Fruit fly (Drosophila melanogaster): ENCODE measurements around the gene CG34355.
A peak's percentile ranks its signal among the peaks of the same experiment; 100 is the strongest.

The CG34355 gene

DNA sequence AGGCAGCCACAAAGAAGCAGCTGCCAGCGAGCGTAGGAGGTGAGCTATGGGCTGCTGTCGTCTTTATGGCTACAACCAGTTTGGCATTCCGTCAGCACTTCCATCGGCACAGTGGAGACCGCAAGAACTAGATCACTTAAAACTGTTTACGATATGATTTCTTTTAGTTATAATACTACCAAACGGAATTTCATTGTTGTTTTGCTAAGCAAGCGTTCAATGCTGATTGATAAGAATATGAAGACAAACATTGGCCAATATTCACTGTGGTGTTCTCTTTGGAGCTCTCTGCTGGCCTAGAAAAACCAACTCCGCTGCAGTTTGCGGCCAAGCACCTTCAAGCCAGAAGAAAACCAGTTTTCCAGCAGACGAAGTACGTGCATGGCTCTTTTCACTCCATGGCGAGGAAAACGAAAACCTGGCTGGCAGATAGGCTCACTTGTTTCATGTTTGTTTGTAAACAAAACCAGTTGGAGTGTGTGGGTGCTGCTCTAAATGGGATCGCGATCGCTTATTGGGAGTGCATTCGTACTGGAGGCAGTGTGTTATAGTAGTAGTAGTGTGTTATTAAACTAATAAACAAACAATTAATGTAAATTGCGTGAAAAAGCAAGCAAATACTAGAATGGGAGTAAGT is 14.0 kb downstream of the CG34355 start (continued):
- TF ChIP-seq CG13624 (GFP tag; optimal IDR thresholded peaks at IDR 0.05): no peak
- TF ChIP-seq odd (GFP tag; optimal IDR thresholded peaks at IDR 0.05): no peak
- no peak for TF ChIP-seq wdn (GFP tag; IDR thresholded peaks at IDR 0.05)
- TF ChIP-seq CG5953 (GFP tag; IDR thresholded peaks at IDR 0.05): 0 out of 2 replicates have a peak, but pooled peaks have one; percentile 6
- no peak for TF ChIP-seq CG18764 (GFP tag; optimal IDR thresholded peaks at IDR 0.05)
- no peak for TF ChIP-seq CG10321 (GFP tag; IDR thresholded peaks at IDR 0.05)
- no peak for TF ChIP-seq NC2α (GFP tag; optimal IDR thresholded peaks at IDR 0.05)
- peak; percentile 25 for TF ChIP-seq az2 (GFP tag; optimal IDR thresholded peaks at IDR 0.05)
- TF ChIP-seq scrt (GFP tag; optimal IDR thresholded peaks at IDR 0.05): no peak
- TF ChIP-seq CG8359 (GFP tag; optimal IDR thresholded peaks at IDR 0.05; ENCODE audit: borderline replicate concordance): no peak
- peak; percentile 6 for TF ChIP-seq CG16863 (GFP tag; optimal IDR thresholded peaks at IDR 0.05)
- no peak for TF ChIP-seq kay (GFP tag; optimal IDR thresholded peaks at IDR 0.05)
- TF ChIP-seq CG31365 (tag; optimal IDR thresholded peaks at IDR 0.05): peak; percentile 25
- 0 out of 2 replicates have a peak, but pooled peaks have one; percentile 36 for TF ChIP-seq CG11085 (GFP tag; IDR thresholded peaks at IDR 0.05)
- TF ChIP-seq HmgD (GFP tag; optimal IDR thresholded peaks at IDR 0.05): no peak
- no peak for TF ChIP-seq CG17361 (GFP tag; IDR thresholded peaks at IDR 0.05)
- no peak for TF ChIP-seq Jarid2 (GFP tag; optimal IDR thresholded peaks at IDR 0.05)
- no peak for TF ChIP-seq amos (GFP tag; IDR thresholded peaks at IDR 0.05; ENCODE audit: partially characterized antibody)
- TF ChIP-seq tgo (GFP tag; IDR thresholded peaks at IDR 0.05): no peak
- TF ChIP-seq klu (GFP tag; IDR thresholded peaks at IDR 0.05): no peak
- no peak for TF ChIP-seq CG14014 (GFP tag; IDR thresholded peaks at IDR 0.05)
- peak; percentile 33; the same call in 1 of the 2 replicates for TF ChIP-seq slbo (GFP tag; IDR thresholded peaks at IDR 0.05)
- TF ChIP-seq sr (GFP tag; IDR thresholded peaks at IDR 0.05): peak; percentile 50; the same call in 2 of the 3 replicates
- TF ChIP-seq Six4 (GFP tag; optimal IDR thresholded peaks at IDR 0.05): peak; percentile 18
- TF ChIP-seq sd (tag; optimal IDR thresholded peaks at IDR 0.05): peak; percentile 86
- TF ChIP-seq E2f2 (GFP tag; IDR thresholded peaks at IDR 0.05): peak; percentile 36; the same call in 1 of the 2 replicates
- TF ChIP-seq C15 (GFP tag; IDR thresholded peaks at IDR 0.05): no peak
- TF ChIP-seq gcm2 (GFP tag; optimal IDR thresholded peaks at IDR 0.05): no peak
- TF ChIP-seq fd64A (GFP tag; optimal IDR thresholded peaks at IDR 0.05): peak; percentile 27
- TF ChIP-seq CG18262 (tag; optimal IDR thresholded peaks at IDR 0.05): no peak
- TF ChIP-seq CG6765 (GFP tag; optimal IDR thresholded peaks at IDR 0.05): no peak
- no peak; the same call in 2 of the 3 replicates for TF ChIP-seq Mrtf (GFP tag; IDR thresholded peaks at IDR 0.05)
- peak; percentile 37 for TF ChIP-seq Oli (tag; optimal IDR thresholded peaks at IDR 0.05)
- peak; percentile 47; the same call in 1 of the 2 replicates for TF ChIP-seq CG32532 (GFP tag; IDR thresholded peaks at IDR 0.05)
- no peak for TF ChIP-seq MTF-1 (GFP tag; optimal IDR thresholded peaks at IDR 0.05; ENCODE audit: borderline replicate concordance)
- no peak for TF ChIP-seq CG8089 (GFP tag; optimal IDR thresholded peaks at IDR 0.05)
- no peak for TF ChIP-seq NC2β (GFP tag; optimal IDR thresholded peaks at IDR 0.05)
- TF ChIP-seq Optix (GFP tag; IDR thresholded peaks at IDR 0.05): no peak
- no peak for TF ChIP-seq chn (GFP tag; optimal IDR thresholded peaks at IDR 0.05)
- no peak for TF ChIP-seq CG31224 (GFP tag; IDR thresholded peaks at IDR 0.05)
- no peak for TF ChIP-seq bcd (GFP tag; optimal IDR thresholded peaks at IDR 0.05)
- no peak for TF ChIP-seq kah (GFP tag; optimal IDR thresholded peaks at IDR 0.05)
- TF ChIP-seq HLHmδ (GFP tag; optimal IDR thresholded peaks at IDR 0.05): no peak
- TF ChIP-seq tup (GFP tag; optimal IDR thresholded peaks at IDR 0.05): no peak
- TF ChIP-seq HLH4C (GFP tag; IDR thresholded peaks at IDR 0.05; ENCODE audit: partially characterized antibody): no peak
- TF ChIP-seq HmgZ (tag; optimal IDR thresholded peaks at IDR 0.05): peak; percentile 2
- TF ChIP-seq CrebB (tag; optimal IDR thresholded peaks at IDR 0.05): peak; percentile 4
- TF ChIP-seq CG31441 (GFP tag; IDR thresholded peaks at IDR 0.05): no peak
- no peak for TF ChIP-seq CG12659 (GFP tag; optimal IDR thresholded peaks at IDR 0.05)
- no peak for TF ChIP-seq CG43689 (GFP tag; IDR thresholded peaks at IDR 0.05)
- peak; percentile 41; the same call in 1 of the 2 replicates for TF ChIP-seq NFAT (GFP tag; IDR thresholded peaks at IDR 0.05)

Data from whole organism, embryonic.